Worm (Caenorhabditis elegans) whole organism, midembryonic: ENCODE data around the gene C05E4.15.

Source experiments
- flt-1 ChIP-seq: fragments of 200-800 bp; sonication (Bioruptor generic); IDR thresholded peaks from 2 replicates; pipeline ENCODE4 v1.3.6; 2022; ENCODE audit warnings: missing genetic modification characterization, missing compliant biosample characterization
- med-1 ChIP-seq: sonication (generic microtip); optimal IDR thresholded peaks from 2 replicates; lab custom pipeline; 2017; ENCODE audit warnings: missing genetic modification characterization, mild to moderate bottlenecking, missing compliant biosample characterization, antibody characterized with exemption, missing genetic modification reagents; ENCODE audit not compliant: insufficient read depth
- ref-1 ChIP-seq: fragments of 200-800 bp; sonication (Bioruptor generic); conservative IDR thresholded peaks from 2 replicates; pipeline ENCODE4 v1.3.6; 2022; ENCODE audit warnings: missing genetic modification reagents, missing genetic modification characterization, missing compliant biosample characterization
- ztf-29 ChIP-seq: fragments of 200-800 bp; sonication (Bioruptor generic); IDR thresholded peaks from 2 replicates; pipeline ENCODE4 v1.3.6; 2022; ENCODE audit warnings: missing genetic modification reagents, missing genetic modification characterization, missing compliant biosample characterization

DNA sequence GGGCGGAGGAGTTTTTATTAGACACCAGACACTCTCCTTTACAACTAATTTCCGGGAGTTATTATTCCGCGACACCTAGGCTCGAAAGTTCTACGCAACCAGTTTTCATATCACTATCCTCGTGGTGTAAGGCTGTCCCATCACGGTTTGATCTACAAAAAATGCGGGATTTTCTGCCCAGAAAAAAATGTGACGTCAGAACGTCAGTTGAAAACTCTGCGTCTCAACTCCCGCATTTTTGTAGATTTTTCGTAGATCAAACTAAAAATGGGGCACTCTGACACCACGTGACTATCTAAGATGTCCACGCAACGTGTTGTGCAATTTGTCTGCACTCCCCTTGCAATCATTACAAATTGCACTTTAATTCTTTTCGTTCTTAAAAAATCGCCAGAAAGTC, 3.6 kb upstream of the C05E4.15 start, which contains the start of gene str-238:
- TF ChIP-seq flt-1 (GFP tag; lab: Robert Waterston, UW) (no peak), ztf-29 (GFP tag; lab: Robert Waterston, UW) (no peak), ref-1 (GFP tag; lab: Robert Waterston, UW) (no peak), med-1 (GFP tag; lab: Kevin White, UChicago) (no peak)
